Fruit fly (Drosophila melanogaster) whole organism, prepupa: ENCODE results near the gene janA.

ENCODE experiments used
- Blimp-1 ChIP-seq: fragments of 200-800 bp; sonication (Bioruptor generic); optimal IDR thresholded peaks from 3 replicates; lab custom pipeline; 2017; ENCODE audit warnings: missing biosample characterization, missing genetic modification characterization, mild to moderate bottlenecking, moderate library complexity, missing genetic modification reagents
- CG10669 ChIP-seq: fragments of 200-800 bp; sonication (Bioruptor generic); optimal IDR thresholded peaks from 3 replicates; lab custom pipeline; 2018; ENCODE audit warnings: missing biosample characterization, mild to moderate bottlenecking, missing genetic modification characterization, moderate library complexity
- CG11294 ChIP-seq: fragments of 200-800 bp; sonication (Bioruptor generic); IDR thresholded peaks from 2 replicates; pipeline ENCODE4 v1.3.6; 2022; ENCODE audit warnings: missing biosample characterization, missing genetic modification characterization
- CG11762 ChIP-seq: fragments of 200-800 bp; sonication (Bioruptor generic); optimal IDR thresholded peaks from 3 replicates; lab custom pipeline; 2016; ENCODE audit warnings: missing biosample characterization, missing genetic modification characterization; ENCODE audit not compliant: insufficient read depth
- CG11902 ChIP-seq: fragments of 200-800 bp; sonication (Bioruptor generic); optimal IDR thresholded peaks from 3 replicates; lab custom pipeline; 2016; ENCODE audit warnings: missing biosample characterization, missing genetic modification characterization
- CG15336 ChIP-seq: fragments of 200-800 bp; sonication (Bioruptor generic); IDR thresholded peaks from 2 replicates; pipeline ENCODE4 v1.3.6; 2022; ENCODE audit warnings: missing biosample characterization, missing genetic modification characterization
- CG1621 ChIP-seq: fragments of 200-800 bp; sonication (Bioruptor generic); optimal IDR thresholded peaks from 3 replicates; lab custom pipeline; 2018; ENCODE audit warnings: missing biosample characterization, mild to moderate bottlenecking, missing genetic modification characterization
- CG16779 ChIP-seq: fragments of 200-800 bp; sonication (Bioruptor generic); optimal IDR thresholded peaks from 3 replicates; lab custom pipeline; 2017; ENCODE audit warnings: missing biosample characterization, mild to moderate bottlenecking, missing genetic modification characterization
- CG3032 ChIP-seq: fragments of 200-800 bp; optimal IDR thresholded peaks from 2 replicates; lab custom pipeline; 2019; ENCODE audit warnings: missing biosample characterization, mild to moderate bottlenecking, missing genetic modification characterization, moderate library complexity
- CG31627 ChIP-seq: fragments of 200-800 bp; sonication (Bioruptor generic); optimal IDR thresholded peaks from 3 replicates; lab custom pipeline; 2016; ENCODE audit warnings: missing biosample characterization, missing genetic modification characterization
- CG3919 ChIP-seq: fragments of 200-800 bp; sonication (Bioruptor generic); optimal IDR thresholded peaks from 3 replicates; lab custom pipeline; 2016; ENCODE audit warnings: missing biosample characterization, missing genetic modification characterization
- CG6163 ChIP-seq: fragments of 200-800 bp; sonication (Bioruptor generic); IDR thresholded peaks from 3 replicates; pipeline ENCODE4 v1.3.6; 2022; ENCODE audit warnings: missing biosample characterization, missing genetic modification characterization
- CG6276 ChIP-seq: fragments of 200-800 bp; sonication (Bioruptor generic); optimal IDR thresholded peaks from 2 replicates; lab custom pipeline; 2017; ENCODE audit warnings: missing biosample characterization, mild to moderate bottlenecking, missing genetic modification characterization
- CG6792 ChIP-seq: fragments of 200-800 bp; sonication (Bioruptor generic); optimal IDR thresholded peaks from 3 replicates; lab custom pipeline; 2016; ENCODE audit warnings: missing biosample characterization, missing genetic modification characterization
- CG6808 ChIP-seq: fragments of 200-800 bp; sonication (Bioruptor generic); optimal IDR thresholded peaks from 3 replicates; lab custom pipeline; 2017; ENCODE audit warnings: missing biosample characterization, missing genetic modification characterization, mild to moderate bottlenecking, moderate library complexity, missing genetic modification reagents
- CG6854 ChIP-seq: fragments of 200-800 bp; sonication (Bioruptor generic); optimal IDR thresholded peaks from 2 replicates; lab custom pipeline; 2017; ENCODE audit warnings: missing biosample characterization, mild to moderate bottlenecking, missing genetic modification characterization
- CG7368 ChIP-seq: fragments of 200-800 bp; sonication (Bioruptor generic); optimal IDR thresholded peaks from 3 replicates; lab custom pipeline; 2016; ENCODE audit warnings: missing biosample characterization, missing genetic modification characterization
- CG8119 ChIP-seq: fragments of 200-800 bp; sonication (Bioruptor generic); IDR thresholded peaks from 3 replicates; pipeline ENCODE4 v1.3.6; 2022; ENCODE audit warnings: missing biosample characterization, missing genetic modification characterization
- CG8319 ChIP-seq: fragments of 200-800 bp; sonication (Bioruptor generic); optimal IDR thresholded peaks from 3 replicates; lab custom pipeline; 2016; ENCODE audit warnings: missing biosample characterization, missing genetic modification characterization
- CG9139 ChIP-seq: fragments of 200-800 bp; sonication (Bioruptor generic); optimal IDR thresholded peaks from 3 replicates; lab custom pipeline; 2017; ENCODE audit warnings: missing biosample characterization, mild to moderate bottlenecking, missing genetic modification characterization
- Eip75B ChIP-seq: fragments of 200-800 bp; sonication (Bioruptor generic); optimal IDR thresholded peaks from 3 replicates; lab custom pipeline; 2016; ENCODE audit warnings: missing biosample characterization, missing genetic modification characterization
- Eip78C ChIP-seq: fragments of 200-800 bp; sonication (Bioruptor generic); peaks from one replicate; lab custom pipeline; 2016; ENCODE audit warnings: missing biosample characterization, missing genetic modification characterization
- Eip93F ChIP-seq: fragments of 200-800 bp; sonication (Bioruptor generic); optimal IDR thresholded peaks from 2 replicates; lab custom pipeline; 2016; ENCODE audit warnings: missing biosample characterization, mild to moderate bottlenecking, missing genetic modification characterization
- Ets21C ChIP-seq: fragments of 200-800 bp; sonication (Bioruptor generic); optimal IDR thresholded peaks from 3 replicates; lab custom pipeline; 2016; ENCODE audit warnings: missing biosample characterization, missing genetic modification characterization
- Ets96B ChIP-seq: fragments of 200-800 bp; optimal IDR thresholded peaks from 2 replicates; lab custom pipeline; 2019; ENCODE audit warnings: missing biosample characterization, mild to moderate bottlenecking, missing genetic modification characterization, moderate library complexity
- Gug ChIP-seq: fragments of 200-800 bp; sonication (Bioruptor generic); IDR thresholded peaks from 2 replicates; pipeline ENCODE4 v1.3.6; 2022; ENCODE audit warnings: missing biosample characterization, missing genetic modification characterization
- Hr39 ChIP-seq: fragments of 200-800 bp; sonication (Bioruptor generic); optimal IDR thresholded peaks from 2 replicates; lab custom pipeline; 2016; ENCODE audit warnings: missing biosample characterization, missing genetic modification characterization
- Lpt ChIP-seq: fragments of 200-800 bp; sonication (Bioruptor generic); optimal IDR thresholded peaks from 3 replicates; lab custom pipeline; 2016; ENCODE audit warnings: missing biosample characterization, missing genetic modification characterization
- Met ChIP-seq: fragments of 200-800 bp; sonication (Bioruptor generic); optimal IDR thresholded peaks from 3 replicates; lab custom pipeline; 2016; ENCODE audit warnings: missing biosample characterization, missing genetic modification characterization
- OdsH ChIP-seq: fragments of 200-800 bp; sonication (Bioruptor generic); optimal IDR thresholded peaks from 3 replicates; lab custom pipeline; 2016; ENCODE audit warnings: missing biosample characterization, missing genetic modification characterization
- Smox ChIP-seq: fragments of 200-800 bp; sonication (Bioruptor generic); optimal IDR thresholded peaks from 3 replicates; lab custom pipeline; 2016; ENCODE audit warnings: missing biosample characterization, missing genetic modification characterization
- Sox14 ChIP-seq: fragments of 200-800 bp; sonication (Bioruptor generic); optimal IDR thresholded peaks from 3 replicates; lab custom pipeline; 2016; ENCODE audit warnings: missing biosample characterization, missing genetic modification characterization
- acj6 ChIP-seq: fragments of 200-800 bp; sonication (Bioruptor generic); optimal IDR thresholded peaks from 3 replicates; lab custom pipeline; 2016; ENCODE audit warnings: missing biosample characterization, missing genetic modification characterization
- cyc ChIP-seq: fragments of 200-800 bp; sonication (Bioruptor generic); optimal IDR thresholded peaks from 3 replicates; lab custom pipeline; 2016; ENCODE audit warnings: missing biosample characterization, missing genetic modification characterization
- eg ChIP-seq: fragments of 200-800 bp; sonication (Bioruptor generic); IDR thresholded peaks from 3 replicates; pipeline ENCODE4 v1.3.6; 2022; ENCODE audit warnings: missing biosample characterization, missing genetic modification characterization
- esn ChIP-seq: fragments of 200-800 bp; sonication (Bioruptor generic); optimal IDR thresholded peaks from 2 replicates; lab custom pipeline; 2016; ENCODE audit warnings: missing biosample characterization, mild to moderate bottlenecking, missing genetic modification characterization, moderate library complexity
- fd85E ChIP-seq: fragments of 200-800 bp; sonication (Bioruptor generic); optimal IDR thresholded peaks from 3 replicates; lab custom pipeline; 2016; ENCODE audit warnings: missing biosample characterization, missing genetic modification characterization
- fkh ChIP-seq: fragments of 200-800 bp; sonication (Bioruptor generic); optimal IDR thresholded peaks from 3 replicates; lab custom pipeline; 2017; ENCODE audit warnings: missing biosample characterization, mild to moderate bottlenecking, missing genetic modification characterization, moderate library complexity
- lz ChIP-seq: fragments of 200-800 bp; sonication (Bioruptor generic); optimal IDR thresholded peaks from 3 replicates; lab custom pipeline; 2016; ENCODE audit warnings: missing biosample characterization, missing genetic modification characterization
- net ChIP-seq: fragments of 200-800 bp; sonication (Bioruptor generic); optimal IDR thresholded peaks from 3 replicates; lab custom pipeline; 2016; ENCODE audit warnings: missing biosample characterization, missing genetic modification characterization
- pdm3 ChIP-seq: fragments of 200-800 bp; sonication (Bioruptor generic); optimal IDR thresholded peaks from 3 replicates; lab custom pipeline; 2016; ENCODE audit warnings: missing biosample characterization, missing genetic modification characterization
- spab ChIP-seq: fragments of 200-800 bp; sonication (Bioruptor generic); optimal IDR thresholded peaks from 2 replicates; lab custom pipeline; 2017; ENCODE audit warnings: missing biosample characterization, mild to moderate bottlenecking, missing genetic modification characterization, missing genetic modification reagents
- ss ChIP-seq, 2 experiments: fragments of 200-800 bp; sonication (Bioruptor generic); optimal IDR thresholded peaks; 2 replicates in 1 of 2; 3 replicates in 1 of 2; lab custom pipeline; 2017 to 2018; ENCODE audit warnings: mild to moderate bottlenecking in 2 of 2, missing biosample characterization in 2 of 2, missing genetic modification characterization in 2 of 2, moderate library complexity in 1 of 2
- svp ChIP-seq: fragments of 200-800 bp; sonication (Bioruptor generic); peaks from one replicate; lab custom pipeline; 2016; ENCODE audit warnings: missing biosample characterization, missing genetic modification characterization
- topi ChIP-seq: fragments of 200-800 bp; sonication (Bioruptor generic); optimal IDR thresholded peaks from 3 replicates; lab custom pipeline; 2016; ENCODE audit warnings: missing biosample characterization, missing genetic modification characterization
- vri ChIP-seq: fragments of 200-800 bp; sonication (Bioruptor generic); optimal IDR thresholded peaks from 3 replicates; lab custom pipeline; 2016; ENCODE audit warnings: missing biosample characterization, mild to moderate bottlenecking, missing genetic modification characterization

janA gene

dm6 chr3R:30058057-30058868 is 18.9 kb upstream of the janA start, which contains the start of gene sima (continued):
- TF ChIP-seq CG15336 (GFP tag; lab: Robert Waterston, UW) (peak; percentile 46; the same call in 1 of the 2 replicates), OdsH (peak; percentile 43), CG11762 (GFP tag; lab: Kevin White, UChicago) (no peak), spab (GFP tag; lab: Kevin White, UChicago) (no peak), topi (GFP tag; lab: Kevin White, UChicago) (peak; percentile 35), CG10669 (no peak), CG6276 (GFP tag; lab: Kevin White, UChicago) (peak; percentile 14), CG6854 (peak; percentile 58), Smox (GFP tag; lab: Kevin White, UChicago) (peak; percentile 7), CG3919 (GFP tag; lab: Kevin White, UChicago) (peak; percentile 41), CG1621 (no peak), cyc (GFP tag; lab: Kevin White, UChicago) (peak; percentile 19), Lpt (no peak), CG11294 (0 out of 2 replicates have a peak, but pooled peaks have one; percentile 17), Ets96B (tag; lab: Kevin White, UChicago) (no peak), ss (GFP tag; optimal IDR thresholded peaks at IDR 0.05; lab: Kevin White, UChicago) (peak; percentile 31 to 41), CG8119 (GFP tag; lab: Robert Waterston, UW) (no peak), esn (GFP tag; lab: Kevin White, UChicago) (peak; percentile 19), Eip78C (GFP tag; lab: Kevin White, UChicago) (peak; percentile 77), CG9139 (GFP tag; lab: Kevin White, UChicago) (peak; percentile 28)

dm6 chr3R:30056592-30057135 is 17.3 kb upstream of the janA start, which contains the start of the genes CG7950 and Rpp14a:
TSS of gene CG7950 (plus strand) at chr3R:30056859.
TSS of gene Rpp14a (plus strand) at chr3R:30056859.
- peak; percentile 90 for TF ChIP-seq Hr39 (GFP tag; lab: Kevin White, UChicago)
- TF ChIP-seq fkh (GFP tag; lab: Kevin White, UChicago) = no peak
- TF ChIP-seq CG3032 (tag; lab: Kevin White, UChicago) = peak; percentile 86
- peak; percentile 61 for TF ChIP-seq CG16779 (tag; lab: Kevin White, UChicago)
- peak; percentile 79 for TF ChIP-seq CG6792 (GFP tag; lab: Kevin White, UChicago)
- TF ChIP-seq CG6163 (GFP tag; lab: Robert Waterston, UW) = peak; percentile 91
- peak; percentile 86 for TF ChIP-seq Eip75B (GFP tag; lab: Kevin White, UChicago)
- peak; percentile 49 for TF ChIP-seq CG6808
- peak in 1 of 2 experiments; percentile 30 for TF ChIP-seq ss (GFP tag; optimal IDR thresholded peaks at IDR 0.05; lab: Kevin White, UChicago)
- no peak for TF ChIP-seq CG6854
- peak; percentile 75 for TF ChIP-seq CG15336 (GFP tag; lab: Robert Waterston, UW)
- peak; percentile 77 for TF ChIP-seq Eip93F
- TF ChIP-seq CG11294 = peak; percentile 73
- peak; percentile 62 for TF ChIP-seq CG11902
- peak; percentile 93 for TF ChIP-seq eg (GFP tag; lab: Robert Waterston, UW)
- TF ChIP-seq Sox14 (GFP tag; lab: Kevin White, UChicago) = peak; percentile 91
- peak; percentile 85 for TF ChIP-seq cyc (GFP tag; lab: Kevin White, UChicago)
- TF ChIP-seq pdm3 (GFP tag; lab: Kevin White, UChicago) = peak; percentile 92
- TF ChIP-seq CG31627 (GFP tag; lab: Kevin White, UChicago) = peak; percentile 91
- TF ChIP-seq net = peak; percentile 84
- TF ChIP-seq Eip78C (GFP tag; lab: Kevin White, UChicago) = peak; percentile 93
- TF ChIP-seq acj6 = peak; percentile 87
- peak; percentile 76 for TF ChIP-seq Gug (GFP tag; lab: Robert Waterston, UW)
- peak; percentile 89 for TF ChIP-seq OdsH
- TF ChIP-seq Ets21C (GFP tag; lab: Kevin White, UChicago) = peak; percentile 84
- TF ChIP-seq vri = peak; percentile 96
- peak; percentile 67 for TF ChIP-seq CG7368 (GFP tag; lab: Kevin White, UChicago)
- peak; percentile 90 for TF ChIP-seq lz (GFP tag; lab: Kevin White, UChicago)
- peak; percentile 60 for TF ChIP-seq CG8319
- peak; percentile 34 for TF ChIP-seq Blimp-1
- no peak for TF ChIP-seq CG9139 (GFP tag; lab: Kevin White, UChicago)
- peak; percentile 83 for TF ChIP-seq Met
- TF ChIP-seq svp (GFP tag; lab: Kevin White, UChicago) = peak; percentile 87
- TF ChIP-seq esn (GFP tag; lab: Kevin White, UChicago) = peak; percentile 90
- no peak for TF ChIP-seq fd85E
- TF ChIP-seq CG8119 (GFP tag; lab: Robert Waterston, UW) = peak; percentile 79
- TF ChIP-seq CG10669 = peak; percentile 76
- TF ChIP-seq topi (GFP tag; lab: Kevin White, UChicago) = peak; percentile 80
